Fruit fly (Drosophila melanogaster) whole organism, embryonic: Measurements from ENCODE around the gene CG10274.

Experiments used
- B-H1 ChIP-seq: fragments of 200-800 bp; sonication (Bioruptor generic); IDR thresholded peaks from 3 replicates; pipeline ENCODE4 v1.3.6; 2022; ENCODE audit warnings: missing biosample characterization, missing genetic modification characterization
- CG12071 ChIP-seq: fragments of 200-800 bp; sonication (Bioruptor generic); optimal IDR thresholded peaks from 3 replicates; lab custom pipeline; 2018; ENCODE audit warnings: missing biosample characterization, mild to moderate bottlenecking, missing genetic modification characterization
- CG12155 ChIP-seq: fragments of 200-800 bp; sonication (Bioruptor generic); optimal IDR thresholded peaks from 3 replicates; lab custom pipeline; 2016; ENCODE audit warnings: missing biosample characterization, missing genetic modification characterization
- CG12769 ChIP-seq: fragments of 200-800 bp; sonication (Bioruptor generic); optimal IDR thresholded peaks from 2 replicates; lab custom pipeline; 2019; ENCODE audit warnings: missing biosample characterization, mild to moderate bottlenecking, missing genetic modification characterization, moderate library complexity
- CG13775 ChIP-seq: fragments of 200-800 bp; sonication (Bioruptor generic); optimal IDR thresholded peaks from 3 replicates; lab custom pipeline; 2017; ENCODE audit warnings: missing biosample characterization, mild to moderate bottlenecking, missing genetic modification characterization
- CG14860 ChIP-seq: fragments of 200-800 bp; sonication (Bioruptor generic); IDR thresholded peaks from 3 replicates; pipeline ENCODE4 v1.3.6; 2022; ENCODE audit warnings: missing biosample characterization, missing genetic modification characterization; ENCODE audit not compliant: partially characterized antibody
- CG15011 ChIP-seq: fragments of 200-800 bp; sonication (Bioruptor generic); optimal IDR thresholded peaks from 3 replicates; lab custom pipeline; 2018; ENCODE audit warnings: missing biosample characterization, mild to moderate bottlenecking, missing genetic modification characterization
- CG15601 ChIP-seq: fragments of 200-800 bp; sonication (Bioruptor generic); optimal IDR thresholded peaks from 3 replicates; lab custom pipeline; 2019; ENCODE audit warnings: missing biosample characterization, mild to moderate bottlenecking, missing genetic modification characterization, moderate library complexity
- CG1832 ChIP-seq: fragments of 200-800 bp; sonication (Bioruptor generic); optimal IDR thresholded peaks from 2 replicates; lab custom pipeline; 2017; ENCODE audit warnings: missing biosample characterization, mild to moderate bottlenecking, missing genetic modification characterization, inconsistent platforms
- CG18599 ChIP-seq: fragments of 200-800 bp; sonication (Bioruptor generic); optimal IDR thresholded peaks from 3 replicates; lab custom pipeline; 2017; ENCODE audit warnings: missing biosample characterization, missing genetic modification characterization, mild to moderate bottlenecking, moderate library complexity, missing genetic modification reagents
- CG18619 ChIP-seq: fragments of 200-800 bp; sonication (Bioruptor generic); optimal IDR thresholded peaks from 3 replicates; lab custom pipeline; 2017; ENCODE audit warnings: missing biosample characterization, mild to moderate bottlenecking, missing genetic modification characterization
- CG2712 ChIP-seq: fragments of 200-800 bp; optimal IDR thresholded peaks from 3 replicates; lab custom pipeline; 2019; ENCODE audit warnings: missing biosample characterization, mild to moderate bottlenecking, missing genetic modification characterization, moderate library complexity
- CG31224 ChIP-seq: fragments of 200-800 bp; sonication (Bioruptor generic); IDR thresholded peaks from 2 replicates; pipeline ENCODE4 v1.3.6; 2022; ENCODE audit warnings: missing biosample characterization, missing genetic modification characterization
- CG34422 ChIP-seq: fragments of 200-800 bp; sonication (Bioruptor generic); IDR thresholded peaks from 3 replicates; pipeline ENCODE4 v1.3.6; 2022; ENCODE audit warnings: missing biosample characterization, missing genetic modification characterization
- CG4328 ChIP-seq: fragments of 200-800 bp; sonication (Bioruptor generic); optimal IDR thresholded peaks from 3 replicates; lab custom pipeline; 2017; ENCODE audit warnings: missing biosample characterization, missing genetic modification reagents, missing genetic modification characterization
- CG5180 ChIP-seq: fragments of 200-800 bp; sonication (Bioruptor generic); optimal IDR thresholded peaks from 3 replicates; lab custom pipeline; 2017; ENCODE audit warnings: missing biosample characterization, missing genetic modification characterization, mild to moderate bottlenecking, moderate library complexity, missing genetic modification reagents
- CG8290 ChIP-seq, 3 experiments: fragments of 200-800 bp; sonication (Bioruptor generic); optimal IDR thresholded peaks; 2 replicates each; lab custom pipeline; 2016 to 2019; ENCODE audit warnings: missing biosample characterization in 3 of 3, missing genetic modification characterization in 3 of 3, mild to moderate bottlenecking in 2 of 3, moderate library complexity in 1 of 3
- CG8478 ChIP-seq: fragments of >200 bp; optimal IDR thresholded peaks from 2 replicates; lab custom pipeline; 2018
- CG9609 ChIP-seq: fragments of 200-800 bp; sonication (Bioruptor generic); optimal IDR thresholded peaks from 3 replicates; lab custom pipeline; 2016; ENCODE audit warnings: missing biosample characterization, missing genetic modification characterization
- Chrac-16 ChIP-seq: fragments of 200-800 bp; sonication (Bioruptor generic); optimal IDR thresholded peaks from 3 replicates; lab custom pipeline; 2016; ENCODE audit warnings: missing biosample characterization, missing genetic modification characterization
- CoRest ChIP-seq: fragments of 200-800 bp; sonication (Bioruptor generic); optimal IDR thresholded peaks from 3 replicates; lab custom pipeline; 2018; ENCODE audit warnings: missing biosample characterization, mild to moderate bottlenecking, missing genetic modification characterization, moderate library complexity
- D ChIP-seq, 2 experiments: fragments of 200-800 bp in 1 of 2; fragments of >200 bp in 1 of 2; sonication (Bioruptor generic) in 1 of 2; optimal IDR thresholded peaks; 2 replicates in 1 of 2; 3 replicates in 1 of 2; lab custom pipeline; 2017; ENCODE audit warnings: mild to moderate bottlenecking in 1 of 2, missing biosample characterization in 1 of 2, missing genetic modification characterization in 1 of 2, missing genetic modification reagents in 1 of 2
- Doc2 ChIP-seq: fragments of 200-800 bp; sonication (Bioruptor generic); IDR thresholded peaks from 2 replicates; pipeline ENCODE4 v1.3.6; 2022; ENCODE audit warnings: missing biosample characterization, missing genetic modification characterization
- Dp ChIP-seq: fragments of 200-800 bp; sonication (Bioruptor generic); optimal IDR thresholded peaks from 2 replicates; lab custom pipeline; 2018; ENCODE audit warnings: missing biosample characterization, mild to moderate bottlenecking, missing genetic modification characterization, moderate library complexity
- Eip74EF ChIP-seq, 2 experiments: fragments of 200-800 bp in 1 of 2; fragments of >200 bp in 1 of 2; sonication (Bioruptor generic) in 1 of 2; optimal IDR thresholded peaks; 2 replicates each; lab custom pipeline; 2017 to 2019; ENCODE audit warnings: missing biosample characterization in 2 of 2, missing genetic modification characterization in 2 of 2, mild to moderate bottlenecking in 1 of 2, moderate library complexity in 1 of 2
- Kr ChIP-seq: fragments of 200-800 bp; sonication (Bioruptor generic); optimal IDR thresholded peaks from 2 replicates; lab custom pipeline; 2017; ENCODE audit warnings: missing biosample characterization, mild to moderate bottlenecking, missing genetic modification characterization
- MBD-R2 ChIP-seq: fragments of 200-800 bp; sonication (Bioruptor generic); IDR thresholded peaks from 2 replicates; pipeline ENCODE4 v1.3.6; 2022; ENCODE audit warnings: missing biosample characterization, missing genetic modification characterization
- Max ChIP-seq: fragments of 200-800 bp; sonication (Bioruptor generic); optimal IDR thresholded peaks from 2 replicates; lab custom pipeline; 2016; ENCODE audit warnings: missing biosample characterization, mild to moderate bottlenecking, missing genetic modification characterization
- Mes4 ChIP-seq: fragments of 200-800 bp; sonication (Bioruptor generic); optimal IDR thresholded peaks from 2 replicates; lab custom pipeline; 2016; ENCODE audit warnings: missing biosample characterization, missing genetic modification characterization
- Neu2 ChIP-seq: fragments of 200-800 bp; sonication (Bioruptor generic); optimal IDR thresholded peaks from 3 replicates; lab custom pipeline; 2016; ENCODE audit warnings: missing biosample characterization, missing genetic modification characterization, borderline replicate concordance
- Sin3A ChIP-seq: fragments of >200 bp; optimal IDR thresholded peaks from 2 replicates; lab custom pipeline; 2018
- caup ChIP-seq: fragments of 200-800 bp; sonication (Bioruptor generic); optimal IDR thresholded peaks from 3 replicates; lab custom pipeline; 2017; ENCODE audit warnings: missing biosample characterization, mild to moderate bottlenecking, missing genetic modification characterization, moderate library complexity; ENCODE audit not compliant: severe bottlenecking
- dm ChIP-seq: fragments of 200-800 bp; sonication (Bioruptor generic); optimal IDR thresholded peaks from 3 replicates; lab custom pipeline; 2016; ENCODE audit warnings: missing biosample characterization, missing genetic modification characterization
- emc ChIP-seq: fragments of 200-800 bp; sonication (Bioruptor generic); optimal IDR thresholded peaks from 2 replicates; lab custom pipeline; 2016; ENCODE audit warnings: missing biosample characterization, missing genetic modification characterization
- eve ChIP-seq, 2 experiments: fragments of >200 bp; optimal IDR thresholded peaks; 2 replicates each; lab custom pipeline; 2017; ENCODE audit warnings: missing biosample characterization in 2 of 2, missing genetic modification characterization in 2 of 2
- fu2 ChIP-seq: fragments of 200-800 bp; sonication (Bioruptor generic); optimal IDR thresholded peaks from 2 replicates; lab custom pipeline; 2016; ENCODE audit warnings: missing biosample characterization, missing genetic modification characterization
- kni ChIP-seq: fragments of 200-800 bp; sonication (Bioruptor generic); optimal IDR thresholded peaks from 3 replicates; lab custom pipeline; 2017; ENCODE audit warnings: mild to moderate bottlenecking, missing biosample characterization, missing genetic modification reagents, missing genetic modification characterization
- lola ChIP-seq, 3 experiments: fragments of >200 bp in 2 of 3; fragments of 200-800 bp in 1 of 3; sonication (Bioruptor generic) in 1 of 3; optimal IDR thresholded peaks; 2 replicates each; lab custom pipeline; 2017 to 2019; ENCODE audit warnings: missing biosample characterization in 3 of 3, missing genetic modification characterization in 3 of 3, mild to moderate bottlenecking in 1 of 3, moderate library complexity in 1 of 3
- lov ChIP-seq, 2 experiments: fragments of 200-800 bp in 1 of 2; fragments of >200 bp in 1 of 2; sonication (Bioruptor generic) in 1 of 2; IDR thresholded peaks in 1 of 2; optimal IDR thresholded peaks in 1 of 2; 2 replicates in 1 of 2; 3 replicates in 1 of 2; pipeline versions ENCODE4 v1.3.6 to Lab custom; 2017 to 2022; ENCODE audit warnings: missing biosample characterization in 1 of 2, missing genetic modification characterization in 1 of 2
- maf-S ChIP-seq: fragments of 200-800 bp; sonication (Bioruptor generic); optimal IDR thresholded peaks from 2 replicates; lab custom pipeline; 2016; ENCODE audit warnings: missing biosample characterization, missing genetic modification characterization
- pan ChIP-seq, 4 experiments: fragments of >200 bp in 3 of 4; fragments of 200-800 bp in 1 of 4; sonication (Bioruptor generic) in 1 of 4; optimal IDR thresholded peaks in 3 of 4; IDR thresholded peaks in 1 of 4; 2 replicates each; pipeline versions ENCODE4 v1.3.6 to Lab custom; 2017 to 2022; ENCODE audit warnings: missing biosample characterization in 2 of 4, missing genetic modification characterization in 2 of 4, mixed read lengths in 1 of 4
- rib ChIP-seq: fragments of 200-800 bp; sonication (Bioruptor generic); IDR thresholded peaks from 2 replicates; pipeline ENCODE4 v1.3.6; 2022; ENCODE audit warnings: missing biosample characterization, missing genetic modification characterization
- run ChIP-seq: fragments of 200-800 bp; sonication (Bioruptor generic); optimal IDR thresholded peaks from 3 replicates; lab custom pipeline; 2018; ENCODE audit warnings: missing biosample characterization, mild to moderate bottlenecking, missing genetic modification characterization
- sug ChIP-seq: fragments of 200-800 bp; optimal IDR thresholded peaks from 2 replicates; lab custom pipeline; 2019; ENCODE audit warnings: missing biosample characterization, mild to moderate bottlenecking, missing genetic modification characterization, moderate library complexity
- toy ChIP-seq: fragments of 200-800 bp; sonication (Bioruptor generic); IDR thresholded peaks from 2 replicates; pipeline ENCODE4 v1.3.6; 2022; ENCODE audit warnings: missing biosample characterization, missing genetic modification characterization
- trem ChIP-seq: fragments of 200-800 bp; optimal IDR thresholded peaks from 3 replicates; lab custom pipeline; 2019; ENCODE audit warnings: missing biosample characterization, mild to moderate bottlenecking, missing genetic modification characterization, moderate library complexity

The CG10274 gene

dm6 chr3L:6192822-6193555, 11.4 kb upstream of the CG10274 start, which contains the start of the genes Sf3b6 and Tnpo (continued):
- peak; percentile 93 for TF ChIP-seq CoRest (tag; lab: Kevin White, UChicago)
- TF ChIP-seq kni (GFP tag; lab: Kevin White, UChicago): no peak
- TF ChIP-seq D (optimal IDR thresholded peaks at IDR 0.05; lab: Kevin White, UChicago): no peak
- peak; percentile 68 for TF ChIP-seq D (GFP tag; optimal IDR thresholded peaks at IDR 0.05; lab: Kevin White, UChicago)
- peak; percentile 79 for TF ChIP-seq MBD-R2
- peak; percentile 43; the same call in 1 of the 2 replicates for TF ChIP-seq toy (GFP tag; lab: Robert Waterston, UW)
- TF ChIP-seq CG18619: peak; percentile 83
- no peak for TF ChIP-seq Eip74EF (GFP tag; optimal IDR thresholded peaks at IDR 0.05; lab: Kevin White, UChicago)
- TF ChIP-seq pan (optimal IDR thresholded peaks at IDR 0.05; lab: Kevin White, UChicago): no peak
- TF ChIP-seq pan (GFP tag; optimal IDR thresholded peaks at IDR 0.05 in 1 of 2, IDR thresholded peaks at IDR 0.05 in 1 of 2): peak in 1 of 2 experiments; percentile 80
- TF ChIP-seq CG12769 (tag; lab: Kevin White, UChicago): no peak
- TF ChIP-seq maf-S (GFP tag; lab: Kevin White, UChicago): peak; percentile 46
- TF ChIP-seq CG34422 (GFP tag; lab: Robert Waterston, UW): peak; percentile 85
- no peak for TF ChIP-seq eve (GFP tag; optimal IDR thresholded peaks at IDR 0.05; lab: Kevin White, UChicago)
- TF ChIP-seq CG1832 (GFP tag; lab: Kevin White, UChicago): no peak
- peak; percentile 81 for TF ChIP-seq CG31224 (GFP tag; lab: Robert Waterston, UW)
- peak; percentile 60 for TF ChIP-seq dm
- TF ChIP-seq CG5180 (GFP tag; lab: Kevin White, UChicago): peak; percentile 49
- TF ChIP-seq Dp (GFP tag; lab: Kevin White, UChicago): peak; percentile 21
- TF ChIP-seq CG4328 (GFP tag; lab: Kevin White, UChicago): peak; percentile 82
- peak; percentile 91 for TF ChIP-seq CG12155 (GFP tag; lab: Kevin White, UChicago)
- TF ChIP-seq CG15011 (GFP tag; lab: Kevin White, UChicago): peak; percentile 74
- no peak for TF ChIP-seq Neu2
- no peak for TF ChIP-seq lov (optimal IDR thresholded peaks at IDR 0.05; lab: Kevin White, UChicago)
- peak; percentile 56; the same call in 1 of the 3 replicates for TF ChIP-seq lov (GFP tag; IDR thresholded peaks at IDR 0.05; lab: Robert Waterston, UW)
- TF ChIP-seq Kr (GFP tag; lab: Kevin White, UChicago): no peak
- TF ChIP-seq CG8290 (GFP tag; optimal IDR thresholded peaks at IDR 0.05; lab: Kevin White, UChicago): peak; percentile 79
- TF ChIP-seq CG8290 (tag; optimal IDR thresholded peaks at IDR 0.05; lab: Kevin White, UChicago): peak in 1 of 2 experiments; percentile 66
- peak; percentile 55; the same call in 1 of the 2 replicates for TF ChIP-seq Doc2 (GFP tag; lab: Robert Waterston, UW)
- TF ChIP-seq Chrac-16 (GFP tag; lab: Kevin White, UChicago): peak; percentile 86
- TF ChIP-seq Max (GFP tag; lab: Kevin White, UChicago): peak; percentile 82
- no peak for TF ChIP-seq CG12071 (GFP tag; lab: Kevin White, UChicago)
- peak; percentile 47; the same call in 2 of the 3 replicates for TF ChIP-seq CG14860 (GFP tag; lab: Robert Waterston, UW)
- TF ChIP-seq CG9609 (GFP tag; lab: Kevin White, UChicago): peak; percentile 81
- peak; percentile 63 for TF ChIP-seq Mes4
- no peak for TF ChIP-seq rib
- TF ChIP-seq lola (GFP tag; optimal IDR thresholded peaks at IDR 0.05; lab: Kevin White, UChicago): peak in 1 of 3 experiments; percentile 91
- TF ChIP-seq B-H1: peak; percentile 63; the same call in 2 of the 3 replicates
- TF ChIP-seq Sin3A (lab: Kevin White, UChicago): peak; percentile 81
- TF ChIP-seq sug (tag; lab: Kevin White, UChicago): peak; percentile 85
- no peak for TF ChIP-seq run (tag; lab: Kevin White, UChicago)
- TF ChIP-seq CG13775: peak; percentile 92
- TF ChIP-seq CG2712 (tag; lab: Kevin White, UChicago): peak; percentile 88
- TF ChIP-seq trem (tag; lab: Kevin White, UChicago): peak; percentile 85
- TF ChIP-seq CG8478 (lab: Kevin White, UChicago): no peak
- no peak for TF ChIP-seq CG18599 (GFP tag; lab: Kevin White, UChicago)
- TF ChIP-seq fu2 (GFP tag; lab: Kevin White, UChicago): peak; percentile 70
- TF ChIP-seq caup (GFP tag; lab: Kevin White, UChicago): peak; percentile 73
- no peak for TF ChIP-seq CG15601 (tag; lab: Kevin White, UChicago)
- peak; percentile 29 for TF ChIP-seq emc (GFP tag; lab: Kevin White, UChicago)
